Fruit fly (Drosophila melanogaster): ENCODE results near the gene CG18766.

Gene CG18766

DNA sequence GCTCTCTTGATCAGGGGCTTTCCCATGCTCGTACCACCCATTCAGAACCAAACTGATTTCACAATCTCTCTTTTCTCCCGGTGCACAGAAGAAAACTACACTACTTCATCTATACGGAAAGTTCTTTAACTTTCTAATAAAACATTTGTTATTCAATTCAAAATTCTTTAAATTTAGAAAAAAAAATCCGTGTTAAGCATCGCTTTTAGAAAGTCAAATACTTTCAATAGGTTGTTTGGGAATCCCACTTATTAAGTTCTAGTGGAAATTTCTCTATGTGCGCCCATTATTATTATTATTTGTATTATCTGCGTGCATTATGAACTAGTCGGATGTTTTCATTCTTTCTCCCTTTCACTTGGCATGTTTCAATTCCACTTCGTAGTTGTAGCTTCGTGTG is 52.0 kb downstream of the CG18766 start (continued):
- TF ChIP-seq ss (GFP tag; optimal IDR thresholded peaks at IDR 0.05) (no peak), CG10669 (GFP tag; optimal IDR thresholded peaks at IDR 0.05) (peak; percentile 8), CG1621 (tag; optimal IDR thresholded peaks at IDR 0.05) (no peak), Sox15 (GFP tag; optimal IDR thresholded peaks at IDR 0.05) (no peak), CG6163 (GFP tag; IDR thresholded peaks at IDR 0.05) (peak; percentile 46; the same call in 1 of the 3 replicates)

All from whole organism, prepupa.